Worm (Caenorhabditis elegans): Measurements from ENCODE around the gene ceh-22.

ceh-22 gene

ce11 chrV:10671618-10672017, at the start of gene ceh-22:
Gene ceh-22 (plus strand): TSS chrV:10671918.
- TF ChIP-seq snpc-4 (tag; optimal IDR thresholded peaks at IDR 0.05) (no peak), nhr-28 (tag; optimal IDR thresholded peaks at IDR 0.05) (no peak), cey-2 (tag; optimal IDR thresholded peaks at IDR 0.05; ENCODE audit: borderline replicate concordance, insufficient read depth) (no peak), ceh-32 (tag; optimal IDR thresholded peaks at IDR 0.05; ENCODE audit: poor library complexity) (no peak), nhr-10 (tag; optimal IDR thresholded peaks at IDR 0.05) (no peak), daf-16 (GFP tag; optimal IDR thresholded peaks at IDR 0.05) (no peak), daf-16 (tag; optimal IDR thresholded peaks at IDR 0.05) (no peak)

- no peak for TF ChIP-seq tag-97 (GFP tag; IDR thresholded peaks at IDR 0.05)
- no peak for TF ChIP-seq fkh-10 (GFP tag; optimal IDR thresholded peaks at IDR 0.05)
- no peak for TF ChIP-seq sdz-12 (GFP tag; optimal IDR thresholded peaks at IDR 0.05)
- no peak for TF ChIP-seq zfp-3 (GFP tag; conservative IDR thresholded peaks at IDR 0.05)
- no peak for TF ChIP-seq F10B5.3 (tag; optimal IDR thresholded peaks at IDR 0.05)
- no peak for TF ChIP-seq cey-2 (tag; optimal IDR thresholded peaks at IDR 0.05; ENCODE audit: borderline replicate concordance, insufficient read depth)
- no peak for TF ChIP-seq hif-1 (tag; optimal IDR thresholded peaks at IDR 0.05)
- TF ChIP-seq daf-12 (tag; optimal IDR thresholded peaks at IDR 0.05): no peak
- TF ChIP-seq aha-1 (tag): peak; percentile 42
- TF ChIP-seq unc-62 (GFP tag; optimal IDR thresholded peaks at IDR 0.05 in 1 of 2): peak in 1 of 2 experiments; percentile 98
- TF ChIP-seq unc-62 (tag; optimal IDR thresholded peaks at IDR 0.05): no peak
- TF ChIP-seq ceh-28 (tag; optimal IDR thresholded peaks at IDR 0.05): no peak
These were observed 41.2 kb upstream of the ceh-22 start for ce11 chrV:10630497-10630896.

ce11 chrV:10632758-10633157, 39.0 kb upstream of the ceh-22 start, which contains the start of gene mab-23:
Gene mab-23 (plus strand): TSS chrV:10633058.
- TF ChIP-seq mxl-2 (GFP tag; conservative IDR thresholded peaks at IDR 0.05) (no peak), skn-1 (tag; optimal IDR thresholded peaks at IDR 0.05) (no peak), daf-8 (GFP tag; IDR thresholded peaks at IDR 0.05) (no peak), Y75B8A.6 (GFP tag; IDR thresholded peaks at IDR 0.05) (no peak), Y5F2A.4 (GFP tag; optimal IDR thresholded peaks at IDR 0.05) (no peak), cey-2 (tag; optimal IDR thresholded peaks at IDR 0.05; ENCODE audit: borderline replicate concordance, insufficient read depth) (no peak), zip-2 (tag; optimal IDR thresholded peaks at IDR 0.05) (no peak), fkh-10 (GFP tag; optimal IDR thresholded peaks at IDR 0.05) (no peak), pqm-1 (tag; optimal IDR thresholded peaks at IDR 0.05) (no peak), gei-8 (GFP tag; optimal IDR thresholded peaks at IDR 0.05) (no peak)

- TF ChIP-seq snpc-4 (tag; optimal IDR thresholded peaks at IDR 0.05) (no peak), nhr-42 (GFP tag; IDR thresholded peaks at IDR 0.05) (no peak), nhr-48 (tag; optimal IDR thresholded peaks at IDR 0.05) (no peak), nhr-102 (tag; optimal IDR thresholded peaks at IDR 0.05) (no peak), lin-39 (tag; optimal IDR thresholded peaks at IDR 0.05) (no peak), F10B5.3 (tag; optimal IDR thresholded peaks at IDR 0.05) (no peak), egl-43 (GFP tag; IDR thresholded peaks at IDR 0.05) (no peak), Y48G9A.11 (GFP tag; IDR thresholded peaks at IDR 0.05) (no peak), ZK546.5 (tag; optimal IDR thresholded peaks at IDR 0.05) (no peak), unc-62 (GFP tag; optimal IDR thresholded peaks at IDR 0.05 in 1 of 2) (no peak), unc-62 (tag; optimal IDR thresholded peaks at IDR 0.05) (no peak), cey-2 (tag; optimal IDR thresholded peaks at IDR 0.05; ENCODE audit: borderline replicate concordance, insufficient read depth) (no peak), nhr-11 (tag; optimal IDR thresholded peaks at IDR 0.05) (no peak), nhr-77 (tag; optimal IDR thresholded peaks at IDR 0.05) (no peak), ceh-32 (tag; optimal IDR thresholded peaks at IDR 0.05; ENCODE audit: poor library complexity) (no peak), daf-12 (tag; optimal IDR thresholded peaks at IDR 0.05) (no peak), mxl-3 (GFP tag; optimal IDR thresholded peaks at IDR 0.05) (no peak), ces-1 (GFP tag; optimal IDR thresholded peaks at IDR 0.05) (no peak), fkh-10 (GFP tag; optimal IDR thresholded peaks at IDR 0.05) (no peak), lin-38 (GFP tag; IDR thresholded peaks at IDR 0.05) (no peak), R02D3.7 (tag; optimal IDR thresholded peaks at IDR 0.05) (no peak)
These were observed 36.0 kb upstream of the ceh-22 start, which contains the start of gene kvs-2 for ce11 chrV:10635722-10636121. Gene kvs-2 (plus strand): TSS chrV:10636022.
